Fruit fly (Drosophila melanogaster) whole organism, adult: ENCODE data around the gene CG3097.

Source experiments
- CG11617 ChIP-seq: fragments of 200-800 bp; sonication (Bioruptor generic); optimal IDR thresholded peaks from 2 replicates; lab custom pipeline; 2017; ENCODE audit warnings: mild to moderate bottlenecking, missing biosample characterization, missing genetic modification reagents, missing genetic modification characterization
- CG12768 ChIP-seq: fragments of 200-800 bp; sonication (Bioruptor generic); optimal IDR thresholded peaks from 2 replicates; lab custom pipeline; 2017; ENCODE audit warnings: missing biosample characterization, missing genetic modification characterization, mild to moderate bottlenecking, moderate library complexity, missing genetic modification reagents
- CG14711 ChIP-seq: fragments of 200-800 bp; sonication (Bioruptor generic); optimal IDR thresholded peaks from 2 replicates; lab custom pipeline; 2018; ENCODE audit warnings: missing biosample characterization, mild to moderate bottlenecking, missing genetic modification characterization, moderate library complexity
- CG1620 ChIP-seq: fragments of 200-800 bp; sonication (Bioruptor generic); optimal IDR thresholded peaks from 2 replicates; lab custom pipeline; 2016; ENCODE audit warnings: missing biosample characterization, missing genetic modification characterization
- CG33017 ChIP-seq: fragments of 200-800 bp; sonication (Bioruptor generic); optimal IDR thresholded peaks from 2 replicates; lab custom pipeline; 2018; ENCODE audit warnings: missing biosample characterization, mild to moderate bottlenecking, missing genetic modification characterization, moderate library complexity
- CG5204 ChIP-seq: fragments of 200-800 bp; sonication (Bioruptor generic); optimal IDR thresholded peaks from 2 replicates; lab custom pipeline; 2016; ENCODE audit warnings: missing biosample characterization, missing genetic modification characterization
- CG7045 ChIP-seq: fragments of 200-800 bp; sonication (Bioruptor generic); optimal IDR thresholded peaks from 2 replicates; lab custom pipeline; 2017; ENCODE audit warnings: missing biosample characterization, mild to moderate bottlenecking, missing genetic modification characterization
- CG7101 ChIP-seq: fragments of 200-800 bp; sonication (Bioruptor generic); optimal IDR thresholded peaks from 2 replicates; lab custom pipeline; 2018; ENCODE audit warnings: missing biosample characterization, mild to moderate bottlenecking, missing genetic modification characterization, moderate library complexity
- Clk ChIP-seq: fragments of 200-800 bp; sonication (Bioruptor generic); optimal IDR thresholded peaks from 2 replicates; lab custom pipeline; 2017; ENCODE audit warnings: missing biosample characterization, missing genetic modification characterization
- Crg-1 ChIP-seq: fragments of 200-800 bp; sonication (Bioruptor generic); optimal IDR thresholded peaks from 2 replicates; lab custom pipeline; 2016; ENCODE audit warnings: missing biosample characterization, missing genetic modification characterization
- Hr96 ChIP-seq: fragments of 200-800 bp; sonication (Bioruptor generic); optimal IDR thresholded peaks from 2 replicates; lab custom pipeline; 2016; ENCODE audit warnings: missing biosample characterization, missing genetic modification characterization
- Mnt ChIP-seq: fragments of 200-800 bp; sonication (Bioruptor generic); optimal IDR thresholded peaks from 2 replicates; lab custom pipeline; 2016; ENCODE audit warnings: missing biosample characterization, mild to moderate bottlenecking, missing genetic modification characterization
- bab1 ChIP-seq: fragments of 200-800 bp; sonication (Bioruptor generic); optimal IDR thresholded peaks from 3 replicates; lab custom pipeline; 2019; ENCODE audit warnings: missing biosample characterization, mild to moderate bottlenecking, missing genetic modification characterization, moderate library complexity
- cic ChIP-seq: fragments of 200-800 bp; sonication (Bioruptor generic); optimal IDR thresholded peaks from 2 replicates; lab custom pipeline; 2017; ENCODE audit warnings: missing biosample characterization, mild to moderate bottlenecking, missing genetic modification characterization, moderate library complexity
- cnc ChIP-seq, 2 experiments: fragments of >200 bp; optimal IDR thresholded peaks; 2 replicates each; lab custom pipeline; 2017
- kay ChIP-seq: fragments of 200-800 bp; sonication (Bioruptor generic); peaks from one replicate; lab custom pipeline; 2016; ENCODE audit warnings: missing biosample characterization, missing genetic modification characterization, borderline replicate concordance
- ovo ChIP-seq: fragments of 200-800 bp; sonication (Bioruptor generic); optimal IDR thresholded peaks from 2 replicates; lab custom pipeline; 2016; ENCODE audit warnings: missing biosample characterization, missing genetic modification characterization
- pad ChIP-seq: fragments of 200-800 bp; sonication (Bioruptor generic); optimal IDR thresholded peaks from 3 replicates; lab custom pipeline; 2017; ENCODE audit warnings: missing biosample characterization, missing genetic modification characterization, mild to moderate bottlenecking, moderate library complexity, missing genetic modification reagents
- tj ChIP-seq: fragments of 200-800 bp; sonication (Bioruptor generic); optimal IDR thresholded peaks from 3 replicates; lab custom pipeline; 2017; ENCODE audit warnings: missing biosample characterization, mild to moderate bottlenecking, missing genetic modification characterization, moderate library complexity
- toe ChIP-seq: fragments of 200-800 bp; sonication (Bioruptor generic); optimal IDR thresholded peaks from 2 replicates; lab custom pipeline; 2016; ENCODE audit warnings: missing biosample characterization, missing genetic modification characterization

The CG3097 gene

DNA sequence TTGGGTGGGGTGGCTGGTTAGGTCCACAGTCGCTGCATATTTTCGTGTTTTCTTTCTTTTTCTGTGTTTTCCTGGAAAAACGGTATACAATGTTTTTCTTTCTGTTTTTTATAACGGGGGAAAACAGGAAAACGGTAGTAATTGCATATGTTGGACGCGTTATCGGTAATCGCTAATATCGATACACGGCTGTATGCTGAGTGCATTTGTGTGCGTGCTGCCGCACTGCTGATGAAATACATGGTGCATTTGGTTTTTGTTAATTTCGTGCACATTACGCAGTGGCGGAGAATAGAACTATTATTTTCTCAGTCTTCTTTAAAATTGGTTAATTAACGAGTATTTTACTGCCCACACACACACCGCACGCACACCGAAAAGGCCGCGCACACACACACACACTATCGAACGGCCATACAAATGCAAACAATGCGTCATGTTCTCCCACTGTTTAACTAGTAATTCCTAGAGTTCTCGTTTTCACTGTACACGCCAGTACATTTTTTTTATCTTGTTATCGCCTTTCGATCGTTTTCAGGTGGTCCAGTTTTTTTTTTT, 7.1 kb downstream of the CG3097 start:
- TF ChIP-seq bab1 (GFP tag; lab: Kevin White, UChicago) (no peak), CG7045 (GFP tag; lab: Kevin White, UChicago) (no peak), cnc (optimal IDR thresholded peaks at IDR 0.05; lab: Kevin White, UChicago) (no peak), Crg-1 (GFP tag; lab: Kevin White, UChicago) (no peak), CG5204 (GFP tag; lab: Kevin White, UChicago) (no peak), CG1620 (no peak), ovo (GFP tag; lab: Kevin White, UChicago) (no peak), tj (no peak), CG33017 (tag; lab: Kevin White, UChicago) (no peak), Hr96 (GFP tag; lab: Kevin White, UChicago) (no peak), Mnt (no peak), CG14711 (tag; lab: Kevin White, UChicago) (no peak), kay (GFP tag; lab: Kevin White, UChicago) (no peak), toe (no peak)

DNA sequence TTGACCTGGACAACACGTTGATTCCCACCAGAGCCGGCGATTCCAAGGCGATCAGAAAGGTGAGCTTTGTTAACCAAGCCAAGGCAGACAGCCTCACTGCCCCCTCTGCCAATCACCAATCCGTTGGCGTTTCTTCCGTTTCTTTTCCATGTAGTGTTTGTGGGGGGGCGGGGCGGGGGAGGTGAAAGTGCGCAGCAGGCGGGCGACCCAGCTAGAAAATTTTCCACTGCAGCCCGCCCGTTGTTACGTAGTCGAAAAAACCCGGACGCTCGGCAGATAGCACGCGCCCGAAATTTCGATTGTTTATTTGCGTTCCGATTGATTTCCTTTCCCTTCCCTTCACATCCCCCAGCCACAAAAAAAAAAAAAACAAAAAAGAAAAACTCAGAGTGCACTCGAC, 14.4 kb downstream of the CG3097 start:
- TF ChIP-seq cic (GFP tag; lab: Kevin White, UChicago) (no peak), CG7101 (tag; lab: Kevin White, UChicago) (no peak), CG14711 (tag; lab: Kevin White, UChicago) (no peak), CG7045 (GFP tag; lab: Kevin White, UChicago) (no peak), CG1620 (no peak), CG12768 (GFP tag; lab: Kevin White, UChicago) (no peak)

DNA sequence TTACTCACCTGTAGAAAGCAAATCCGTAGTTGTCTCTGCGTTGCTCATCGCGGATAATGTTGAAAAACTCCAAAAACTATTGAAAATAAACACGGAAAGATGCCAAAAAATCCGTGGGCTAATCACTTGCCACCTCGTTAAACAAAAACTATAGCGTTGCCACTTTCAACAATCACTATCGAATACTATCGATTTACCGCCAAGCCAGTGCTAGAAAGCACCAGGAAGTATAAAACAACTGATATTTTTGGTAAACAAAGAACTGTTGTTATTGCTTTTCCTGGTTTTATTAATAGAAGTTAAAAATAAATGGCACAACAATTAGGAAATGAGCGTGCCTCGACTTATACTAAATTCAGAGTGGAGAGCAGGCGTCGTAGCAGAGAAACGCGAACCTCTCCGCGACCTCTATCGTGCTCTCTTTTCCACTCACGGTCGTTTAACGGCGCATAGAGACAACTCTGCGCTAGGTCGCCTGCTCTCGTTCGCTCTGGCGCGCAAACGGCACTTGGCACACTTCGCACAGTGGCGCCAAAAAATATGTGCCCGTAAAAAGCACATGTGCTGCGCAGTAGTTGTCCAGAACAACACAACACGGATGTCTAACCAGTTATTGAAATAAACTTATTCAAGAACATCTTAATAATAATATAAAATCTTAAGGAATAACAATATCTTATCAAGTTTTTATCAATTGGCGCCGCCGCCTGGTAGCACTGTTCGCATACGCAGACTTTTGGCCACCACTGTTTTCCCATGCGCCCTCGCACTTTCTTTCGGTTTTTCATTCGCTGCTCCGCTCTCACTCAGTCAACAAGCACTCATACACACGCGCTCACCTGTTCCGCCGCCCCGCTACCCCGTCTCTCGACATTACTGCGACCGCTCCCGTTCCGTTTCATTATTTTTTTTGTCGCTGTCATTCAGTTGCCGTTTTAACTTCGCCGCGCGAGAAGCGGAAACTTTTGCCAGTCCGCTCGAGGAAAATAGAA, 15.4 kb downstream of the CG3097 start, which contains the start of the genes lin-52 and CG15771:
TSS of gene lin-52 (minus strand) at position 122 of the 992 bp plus-strand sequence.
TSS of gene CG15771 (plus strand) at position 738 of the 992 bp plus-strand sequence.
- peak; percentile 98 for TF ChIP-seq ovo (GFP tag; lab: Kevin White, UChicago)
- peak; percentile 91 for TF ChIP-seq Hr96 (GFP tag; lab: Kevin White, UChicago)
- TF ChIP-seq tj, result peak; percentile 93
- peak; percentile 99 for TF ChIP-seq CG11617 (GFP tag; lab: Kevin White, UChicago)
- TF ChIP-seq bab1 (GFP tag; lab: Kevin White, UChicago), result peak; percentile 97
- TF ChIP-seq CG7045 (GFP tag; lab: Kevin White, UChicago), result peak; percentile 94
- peak; percentile 90 for TF ChIP-seq CG5204 (GFP tag; lab: Kevin White, UChicago)
- TF ChIP-seq kay (GFP tag; lab: Kevin White, UChicago), result peak; percentile 95
- TF ChIP-seq CG1620, result peak; percentile 92
- TF ChIP-seq CG7101 (tag; lab: Kevin White, UChicago), result peak; percentile 97
- TF ChIP-seq Clk (GFP tag; lab: Kevin White, UChicago), result peak; percentile 92
- peak; percentile 92 for TF ChIP-seq CG14711 (tag; lab: Kevin White, UChicago)
- TF ChIP-seq pad (GFP tag; lab: Kevin White, UChicago), result peak; percentile 93
- peak; percentile 85 for TF ChIP-seq toe
- TF ChIP-seq cnc (optimal IDR thresholded peaks at IDR 0.05; lab: Kevin White, UChicago), result no peak
- TF ChIP-seq CG33017 (tag; lab: Kevin White, UChicago), result peak; percentile 93
- TF ChIP-seq Crg-1 (GFP tag; lab: Kevin White, UChicago), result peak; percentile 87
- TF ChIP-seq cic (GFP tag; lab: Kevin White, UChicago), result peak; percentile 89
- peak; percentile 100 for TF ChIP-seq Mnt
- TF ChIP-seq CG12768 (GFP tag; lab: Kevin White, UChicago), result peak; percentile 95

DNA sequence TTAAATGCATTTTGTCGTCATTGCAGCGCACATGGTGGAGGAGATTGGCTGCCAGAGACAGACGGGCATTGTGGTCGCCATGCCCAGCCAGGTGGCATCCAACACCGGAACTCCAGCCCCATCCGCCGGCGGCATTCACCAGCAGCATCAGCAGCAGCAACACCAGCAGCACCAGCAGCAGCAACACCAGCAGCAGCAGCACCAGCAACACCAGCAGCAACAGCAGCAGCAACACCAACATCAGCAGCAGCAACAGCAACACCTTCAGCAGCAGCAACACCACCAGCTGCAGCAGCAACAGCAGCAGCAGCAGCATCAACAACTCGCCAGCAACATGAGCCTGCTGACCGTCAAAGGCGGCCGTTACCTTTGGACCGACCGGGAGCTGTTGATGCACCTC, 17.7 kb downstream of the CG3097 start:
- no peak for TF ChIP-seq toe
- TF ChIP-seq cnc (optimal IDR thresholded peaks at IDR 0.05; lab: Kevin White, UChicago), result no peak
- TF ChIP-seq Hr96 (GFP tag; lab: Kevin White, UChicago), result no peak
- no peak for TF ChIP-seq Clk (GFP tag; lab: Kevin White, UChicago)
- TF ChIP-seq CG11617 (GFP tag; lab: Kevin White, UChicago), result no peak
- TF ChIP-seq Mnt, result no peak
- no peak for TF ChIP-seq CG14711 (tag; lab: Kevin White, UChicago)
- no peak for TF ChIP-seq CG5204 (GFP tag; lab: Kevin White, UChicago)
- no peak for TF ChIP-seq CG33017 (tag; lab: Kevin White, UChicago)
- TF ChIP-seq CG12768 (GFP tag; lab: Kevin White, UChicago), result no peak
- no peak for TF ChIP-seq CG1620
- no peak for TF ChIP-seq kay (GFP tag; lab: Kevin White, UChicago)
- no peak for TF ChIP-seq CG7101 (tag; lab: Kevin White, UChicago)
- TF ChIP-seq CG7045 (GFP tag; lab: Kevin White, UChicago), result no peak

DNA sequence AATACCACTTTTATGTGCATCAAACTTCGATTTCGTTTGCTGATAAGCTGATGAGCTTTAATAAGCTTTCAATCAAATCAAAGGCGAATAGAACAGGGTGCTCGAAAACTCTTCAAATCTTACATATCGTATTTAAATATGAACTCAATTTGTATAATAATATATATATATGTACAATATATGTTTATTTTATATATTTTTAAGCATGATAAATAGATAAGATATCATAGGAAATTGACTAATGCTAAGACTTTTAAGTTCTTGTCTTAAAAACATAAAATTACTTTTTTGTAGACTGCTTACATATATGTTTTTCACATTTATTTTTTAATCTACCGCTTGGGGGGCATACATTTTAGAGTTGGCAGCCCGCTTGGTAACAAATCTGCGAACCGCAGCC, 18.6 kb downstream of the CG3097 start, which contains the start of gene CG15772:
TSS of gene CG15772 (plus strand) at position 301 of the 400 bp plus-strand sequence.
- TF ChIP-seq CG14711 (tag; lab: Kevin White, UChicago) (peak; percentile 35), Clk (GFP tag; lab: Kevin White, UChicago) (no peak), CG5204 (GFP tag; lab: Kevin White, UChicago) (no peak), CG11617 (GFP tag; lab: Kevin White, UChicago) (peak; percentile 22), tj (peak; percentile 21), CG7101 (tag; lab: Kevin White, UChicago) (peak; percentile 61), CG33017 (tag; lab: Kevin White, UChicago) (peak; percentile 19)
